Fruit fly (Drosophila melanogaster): Measurements from ENCODE around the gene dac.

dm6 chr2L:16526578-16526977 is 40.8 kb upstream of the dac start:
- TF ChIP-seq psq (optimal IDR thresholded peaks at IDR 0.05) (no peak), ttk (optimal IDR thresholded peaks at IDR 0.05) (no peak), Sin3A (optimal IDR thresholded peaks at IDR 0.05) (no peak), insv (optimal IDR thresholded peaks at IDR 0.05) (no peak), Myc (optimal IDR thresholded peaks at IDR 0.05) (no peak), h (optimal IDR thresholded peaks at IDR 0.05) (no peak)

All from Kc167 (cell line).